Worm (Caenorhabditis elegans) whole organism, mixed stage, embryonic: ENCODE measurements around the gene scav-4.

ENCODE experiments used
- ces-1 ChIP-seq: fragments of 150-350 bp; optimal IDR thresholded peaks from 2 replicates; lab custom pipeline; 2014; ENCODE audit warnings: missing biosample characterization, missing genetic modification reagents, missing genetic modification characterization
- lsy-2 ChIP-seq: fragments of 150-350 bp; optimal IDR thresholded peaks from 2 replicates; lab custom pipeline; 2014; ENCODE audit warnings: missing biosample characterization, missing genetic modification characterization
- nhr-12 ChIP-seq: fragments of 150-350 bp; optimal IDR thresholded peaks from 2 replicates; lab custom pipeline; 2014; ENCODE audit warnings: missing biosample characterization, missing genetic modification characterization
- nhr-28 ChIP-seq: fragments of 150-350 bp; optimal IDR thresholded peaks from 2 replicates; lab custom pipeline; 2014; ENCODE audit warnings: missing biosample characterization, missing genetic modification characterization
- pha-4 ChIP-seq: fragments of 150-350 bp; optimal IDR thresholded peaks from 2 replicates; lab custom pipeline; 2018; ENCODE audit warnings: missing biosample characterization, missing genetic modification reagents, missing genetic modification characterization
- tbx-8 ChIP-seq: fragments of 200-800 bp; sonication (Bioruptor generic); optimal IDR thresholded peaks from 2 replicates; lab custom pipeline; 2018; ENCODE audit warnings: mild to moderate bottlenecking, missing genetic modification characterization, moderate library complexity, missing compliant biosample characterization
- unc-62 ChIP-seq: fragments of 150-350 bp; optimal IDR thresholded peaks from 2 replicates; lab custom pipeline; 2014; ENCODE audit warnings: missing biosample characterization, missing genetic modification reagents, missing genetic modification characterization
- zip-8 ChIP-seq: fragments of 150-350 bp; optimal IDR thresholded peaks from 2 replicates; lab custom pipeline; 2014; ENCODE audit warnings: missing biosample characterization, missing genetic modification characterization

ce11 chrX:13005730-13006129 lies 24.2 kb downstream of the scav-4 start:
- no peak for TF ChIP-seq ces-1 (GFP tag; lab: Kevin White, UChicago)
- TF ChIP-seq pha-4, result no peak
- TF ChIP-seq nhr-12, result no peak
- TF ChIP-seq nhr-28 (tag; lab: Kevin White, UChicago), result no peak
- TF ChIP-seq lsy-2 (tag; lab: Kevin White, UChicago), result no peak
- TF ChIP-seq tbx-8, result no peak
- no peak for TF ChIP-seq zip-8 (tag; lab: Kevin White, UChicago)
- TF ChIP-seq unc-62 (GFP tag; lab: Kevin White, UChicago), result no peak
